Worm (Caenorhabditis elegans): ENCODE measurements around the gene crh-2.

DNA sequence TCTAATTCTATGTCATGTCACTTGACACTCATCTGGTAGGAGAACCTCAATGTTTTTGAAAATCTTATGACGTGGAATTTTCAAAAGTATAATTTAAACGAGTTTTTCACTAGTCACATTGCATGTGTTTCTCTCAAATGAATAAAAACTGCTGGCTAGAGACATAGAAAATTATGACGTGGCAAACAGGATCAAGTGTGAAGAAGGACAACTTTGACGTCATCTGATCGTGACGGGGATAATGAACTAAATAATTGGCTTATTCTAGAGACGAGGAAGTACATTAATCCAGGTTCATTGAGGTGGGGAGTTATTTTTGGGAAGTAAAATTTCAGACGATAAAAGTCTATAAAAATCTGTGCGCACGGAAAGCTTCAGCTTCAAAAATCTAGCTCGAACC is 4.2 kb downstream of the crh-2 start:
- TF ChIP-seq hlh-4 (tag; optimal IDR thresholded peaks at IDR 0.05) (no peak), vab-15 (tag; optimal IDR thresholded peaks at IDR 0.05) (no peak), jun-1 (tag; optimal IDR thresholded peaks at IDR 0.05) (no peak), ama-1 (optimal IDR thresholded peaks at IDR 0.05) (no peak), efl-1 (optimal IDR thresholded peaks at IDR 0.05) (no peak), efl-1 (GFP tag; optimal IDR thresholded peaks at IDR 0.05 in 1 of 2) (no peak), nhr-237 (tag; optimal IDR thresholded peaks at IDR 0.05) (no peak), nhr-12 (tag; optimal IDR thresholded peaks at IDR 0.05) (no peak), egl-27 (tag; optimal IDR thresholded peaks at IDR 0.05) (no peak), ceh-82 (tag; optimal IDR thresholded peaks at IDR 0.05) (no peak), C16A3.4 (tag; optimal IDR thresholded peaks at IDR 0.05) (no peak), fkh-10 (GFP tag; optimal IDR thresholded peaks at IDR 0.05) (no peak), skn-1 (tag; optimal IDR thresholded peaks at IDR 0.05) (no peak), elt-2 (tag; optimal IDR thresholded peaks at IDR 0.05) (no peak)

All from whole organism, L1 larva.